Worm (Caenorhabditis elegans) whole organism, mixed stage, embryonic: ENCODE measurements around the gene F41H10.1.

Experiments
- ceh-43 ChIP-seq: fragments of 200-800 bp; sonication (Bioruptor generic); optimal IDR thresholded peaks from 2 replicates; lab custom pipeline; 2018; ENCODE audit warnings: mild to moderate bottlenecking, missing genetic modification characterization, moderate library complexity, missing compliant biosample characterization
- elt-3 ChIP-seq: fragments of 150-350 bp; optimal IDR thresholded peaks from 2 replicates; lab custom pipeline; 2014; ENCODE audit warnings: missing biosample characterization, missing genetic modification characterization
- lin-13 ChIP-seq: fragments of 150-350 bp; optimal IDR thresholded peaks from 2 replicates; lab custom pipeline; 2014; ENCODE audit warnings: missing biosample characterization, missing genetic modification characterization
- lsy-2 ChIP-seq: fragments of 150-350 bp; optimal IDR thresholded peaks from 2 replicates; lab custom pipeline; 2014; ENCODE audit warnings: missing biosample characterization, missing genetic modification characterization
- nhr-12 ChIP-seq: fragments of 150-350 bp; optimal IDR thresholded peaks from 2 replicates; lab custom pipeline; 2014; ENCODE audit warnings: missing biosample characterization, missing genetic modification characterization
- nhr-237 ChIP-seq: fragments of 150-350 bp; optimal IDR thresholded peaks from 2 replicates; lab custom pipeline; 2014; ENCODE audit warnings: missing biosample characterization, missing genetic modification characterization
- nhr-76 ChIP-seq: sonication (generic microtip); optimal IDR thresholded peaks from 2 replicates; lab custom pipeline; 2017; ENCODE audit warnings: missing biosample characterization, missing genetic modification characterization
- pha-4 ChIP-seq: fragments of 150-350 bp; optimal IDR thresholded peaks from 2 replicates; lab custom pipeline; 2018; ENCODE audit warnings: missing biosample characterization, missing genetic modification reagents, missing genetic modification characterization
- unc-39 ChIP-seq: fragments of 150-350 bp; optimal IDR thresholded peaks from 2 replicates; lab custom pipeline; 2014; ENCODE audit warnings: missing biosample characterization, missing genetic modification characterization
- unc-62 ChIP-seq: fragments of 150-350 bp; optimal IDR thresholded peaks from 2 replicates; lab custom pipeline; 2014; ENCODE audit warnings: missing biosample characterization, missing genetic modification reagents, missing genetic modification characterization
- ztf-11 ChIP-seq: fragments of 150-350 bp; optimal IDR thresholded peaks from 2 replicates; lab custom pipeline; 2014; ENCODE audit warnings: missing biosample characterization, missing genetic modification characterization

DNA sequence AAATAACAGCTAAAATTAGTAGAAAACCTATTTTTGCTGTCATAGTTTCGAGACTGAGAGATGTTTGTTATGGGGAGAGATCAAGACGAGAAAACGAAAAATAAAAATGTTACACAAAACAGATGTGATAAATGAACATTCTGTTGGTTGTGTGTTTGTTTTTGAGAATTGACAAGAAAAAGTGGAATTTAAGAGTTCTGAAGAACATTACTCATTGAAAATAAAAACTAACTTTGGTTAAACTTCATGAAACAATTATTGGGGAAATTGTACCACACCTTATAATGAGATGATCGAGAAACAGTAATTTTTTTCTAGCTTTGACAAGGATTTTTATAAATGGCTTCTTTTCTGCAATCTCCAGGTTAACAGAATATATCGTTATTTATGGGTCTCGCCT is 29.3 kb upstream of the F41H10.1 start, which contains the start of gene Y4C6B.7:
- TF ChIP-seq lsy-2: no peak
- TF ChIP-seq nhr-12: no peak
- no peak for TF ChIP-seq ztf-11 (tag; lab: Kevin White, UChicago)
- TF ChIP-seq nhr-76 (tag; lab: Kevin White, UChicago): no peak
- no peak for TF ChIP-seq elt-3 (tag; lab: Kevin White, UChicago)
- TF ChIP-seq lin-13 (tag; lab: Kevin White, UChicago): no peak
- no peak for TF ChIP-seq nhr-237 (tag; lab: Kevin White, UChicago)
- TF ChIP-seq pha-4: no peak
- no peak for TF ChIP-seq ceh-43 (GFP tag; lab: Kevin White, UChicago)
- no peak for TF ChIP-seq unc-62
- TF ChIP-seq unc-39 (tag; lab: Kevin White, UChicago): no peak
